Worm (Caenorhabditis elegans) whole organism, early embryonic: ENCODE data around the gene twk-18.

ENCODE experiments used
- B0310.2 ChIP-seq: sonication (generic microtip); optimal IDR thresholded peaks from 2 replicates; lab custom pipeline; 2016; ENCODE audit warnings: mild to moderate bottlenecking, missing genetic modification characterization, missing compliant biosample characterization
- F13C5.2 ChIP-seq: sonication (generic microtip); optimal IDR thresholded peaks from 2 replicates; lab custom pipeline; 2017; ENCODE audit warnings: mild to moderate bottlenecking, missing genetic modification characterization, inconsistent platforms, missing compliant biosample characterization
- ama-1 ChIP-seq: fragments of 150-350 bp; optimal IDR thresholded peaks from 2 replicates; lab custom pipeline; 2014
- ceh-13 ChIP-seq: fragments of 200-800 bp; sonication (Bioruptor generic); optimal IDR thresholded peaks from 2 replicates; lab custom pipeline; 2018; ENCODE audit warnings: mild to moderate bottlenecking, missing genetic modification characterization, missing compliant biosample characterization
- ceh-36 ChIP-seq: sonication (generic microtip); optimal IDR thresholded peaks from 2 replicates; lab custom pipeline; 2016; ENCODE audit warnings: missing genetic modification characterization, inconsistent platforms, missing compliant biosample characterization
- ets-7 ChIP-seq: sonication (generic microtip); optimal IDR thresholded peaks from 2 replicates; lab custom pipeline; 2016; ENCODE audit warnings: missing genotype, missing genetic modification characterization, missing compliant biosample characterization
- flt-1 ChIP-seq: fragments of 200-800 bp; sonication (Bioruptor generic); IDR thresholded peaks from 2 replicates; pipeline ENCODE4 v1.3.6; 2022; ENCODE audit warnings: missing genetic modification characterization, missing compliant biosample characterization
- hmbx-1 ChIP-seq: sonication (generic microtip); optimal IDR thresholded peaks from 2 replicates; lab custom pipeline; 2016; ENCODE audit warnings: mild to moderate bottlenecking, missing genetic modification characterization, missing compliant biosample characterization
- hmg-4 ChIP-seq: fragments of 200-800 bp; sonication (Bioruptor generic); optimal IDR thresholded peaks from 2 replicates; lab custom pipeline; 2018; ENCODE audit warnings: mild to moderate bottlenecking, missing genetic modification characterization, missing compliant biosample characterization
- hnd-1 ChIP-seq: sonication (generic microtip); optimal IDR thresholded peaks from 2 replicates; lab custom pipeline; 2016; ENCODE audit warnings: missing genetic modification characterization, missing compliant biosample characterization
- scrt-1 ChIP-seq: fragments of 200-800 bp; sonication (Bioruptor generic); IDR thresholded peaks from 2 replicates; pipeline ENCODE4 v1.3.6; 2022; ENCODE audit warnings: missing genetic modification characterization, missing compliant biosample characterization
- tbx-11 ChIP-seq: fragments of 200-800 bp; sonication (Bioruptor generic); IDR thresholded peaks from 2 replicates; pipeline ENCODE4 v1.3.6; 2022; ENCODE audit warnings: missing genetic modification characterization, missing compliant biosample characterization
- tbx-37 ChIP-seq: fragments of 200-800 bp; sonication (Bioruptor generic); conservative IDR thresholded peaks from 2 replicates; pipeline ENCODE4 v1.3.6; 2022; ENCODE audit warnings: missing genetic modification reagents, missing genetic modification characterization, missing compliant biosample characterization
- tra-4 ChIP-seq: sonication (generic microtip); optimal IDR thresholded peaks from 2 replicates; lab custom pipeline; 2017; ENCODE audit warnings: missing genetic modification characterization, missing compliant biosample characterization

DNA sequence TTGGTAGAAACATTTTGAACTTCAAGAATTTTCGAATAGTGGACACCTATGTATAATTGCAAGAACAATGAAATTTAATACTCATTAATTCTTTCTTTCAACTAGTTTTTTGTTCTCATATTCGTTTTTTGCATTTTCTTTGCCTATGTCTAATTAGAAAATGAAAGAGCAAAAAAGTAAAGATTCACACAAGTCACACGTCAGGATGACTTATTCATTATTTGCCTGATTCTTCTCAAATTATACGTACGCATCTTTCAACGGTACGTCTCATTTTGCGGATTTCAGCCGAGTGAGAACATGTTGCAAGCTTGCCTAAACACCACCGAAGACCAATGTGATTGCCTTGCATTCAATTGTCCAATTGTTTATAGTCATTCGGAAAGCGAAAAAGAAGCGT, 7.3 kb upstream of the twk-18 start, which contains the start of gene nmur-1:
- TF ChIP-seq hmg-4 (GFP tag; lab: Kevin White, UChicago) (no peak), hnd-1 (tag; lab: Kevin White, UChicago) (no peak), tbx-37 (no peak), F13C5.2 (no peak), hmbx-1 (tag; lab: Kevin White, UChicago) (no peak), ama-1 (no peak), tbx-11 (GFP tag; lab: Robert Waterston, UW) (no peak), flt-1 (GFP tag; lab: Robert Waterston, UW) (no peak), ceh-36 (tag; lab: Kevin White, UChicago) (no peak), ceh-13 (GFP tag; lab: Kevin White, UChicago) (no peak), scrt-1 (GFP tag; lab: Robert Waterston, UW) (no peak), B0310.2 (no peak), ets-7 (tag; lab: Kevin White, UChicago) (no peak), tra-4 (tag; lab: Kevin White, UChicago) (no peak)
